Fruit fly (Drosophila melanogaster) whole organism, embryonic: ENCODE measurements around the gene CG5968.

ENCODE experiments used
- Abd-B ChIP-seq: fragments of 200-800 bp; sonication (Bioruptor generic); optimal IDR thresholded peaks from 2 replicates; lab custom pipeline; 2018; ENCODE audit warnings: missing biosample characterization, mild to moderate bottlenecking, missing genetic modification characterization, moderate library complexity
- CG10959 ChIP-seq: fragments of 200-800 bp; sonication (Bioruptor generic); IDR thresholded peaks from 2 replicates; pipeline ENCODE4 v1.3.6; 2022; ENCODE audit warnings: missing biosample characterization, missing genetic modification characterization
- CG11085 ChIP-seq: fragments of 200-800 bp; sonication (Bioruptor generic); IDR thresholded peaks from 2 replicates; pipeline ENCODE4 v1.3.6; 2022; ENCODE audit warnings: missing biosample characterization, missing genetic modification characterization
- CG11695 ChIP-seq: fragments of 200-800 bp; sonication (Bioruptor generic); IDR thresholded peaks from 3 replicates; pipeline ENCODE4 v1.3.6; 2022; ENCODE audit warnings: missing biosample characterization, missing genetic modification characterization
- CG14710 ChIP-seq: fragments of 200-800 bp; sonication (Bioruptor generic); optimal IDR thresholded peaks from 3 replicates; lab custom pipeline; 2019; ENCODE audit warnings: missing biosample characterization, mild to moderate bottlenecking, missing genetic modification characterization, moderate library complexity
- CG1647 ChIP-seq: fragments of 200-800 bp; sonication (Bioruptor generic); optimal IDR thresholded peaks from 3 replicates; lab custom pipeline; 2016; ENCODE audit warnings: missing biosample characterization, missing genetic modification characterization
- CG17829 ChIP-seq: fragments of 200-800 bp; optimal IDR thresholded peaks from 2 replicates; lab custom pipeline; 2019; ENCODE audit warnings: missing biosample characterization, mild to moderate bottlenecking, missing genetic modification characterization, moderate library complexity
- CG18619 ChIP-seq: fragments of 200-800 bp; sonication (Bioruptor generic); optimal IDR thresholded peaks from 3 replicates; lab custom pipeline; 2017; ENCODE audit warnings: missing biosample characterization, mild to moderate bottlenecking, missing genetic modification characterization
- CG18764 ChIP-seq: fragments of 200-800 bp; sonication (Bioruptor generic); optimal IDR thresholded peaks from 3 replicates; lab custom pipeline; 2016; ENCODE audit warnings: missing biosample characterization, missing genetic modification characterization
- CG2129 ChIP-seq: fragments of 200-800 bp; sonication (Bioruptor generic); IDR thresholded peaks from 2 replicates; pipeline ENCODE4 v1.3.6; 2022; ENCODE audit warnings: missing biosample characterization, missing genetic modification characterization; ENCODE audit not compliant: partially characterized antibody
- CG2199 ChIP-seq: fragments of 200-800 bp; sonication (Bioruptor generic); IDR thresholded peaks from 3 replicates; pipeline ENCODE4 v1.3.6; 2022; ENCODE audit warnings: missing biosample characterization, missing genetic modification characterization
- CG5180 ChIP-seq: fragments of 200-800 bp; sonication (Bioruptor generic); optimal IDR thresholded peaks from 3 replicates; lab custom pipeline; 2017; ENCODE audit warnings: missing biosample characterization, missing genetic modification characterization, mild to moderate bottlenecking, moderate library complexity, missing genetic modification reagents
- CG5245 ChIP-seq: fragments of 200-800 bp; sonication (Bioruptor generic); optimal IDR thresholded peaks from 3 replicates; lab custom pipeline; 2016; ENCODE audit warnings: missing biosample characterization, missing genetic modification characterization
- CG6654 ChIP-seq: fragments of 200-800 bp; sonication (Bioruptor generic); optimal IDR thresholded peaks from 2 replicates; lab custom pipeline; 2017; ENCODE audit warnings: missing biosample characterization, mild to moderate bottlenecking, missing genetic modification characterization
- CG7745 ChIP-seq: fragments of 200-800 bp; sonication (Bioruptor generic); optimal IDR thresholded peaks from 2 replicates; lab custom pipeline; 2018; ENCODE audit warnings: missing biosample characterization, mild to moderate bottlenecking, missing genetic modification characterization, moderate library complexity
- CG7839 ChIP-seq: fragments of 200-800 bp; sonication (Bioruptor generic); optimal IDR thresholded peaks from 3 replicates; lab custom pipeline; 2018; ENCODE audit warnings: missing biosample characterization, mild to moderate bottlenecking, missing genetic modification characterization, moderate library complexity
- CG8478 ChIP-seq: fragments of >200 bp; optimal IDR thresholded peaks from 2 replicates; lab custom pipeline; 2018
- Deaf1 ChIP-seq: fragments of 200-800 bp; optimal IDR thresholded peaks from 3 replicates; lab custom pipeline; 2019; ENCODE audit warnings: missing biosample characterization, mild to moderate bottlenecking, missing genetic modification characterization, moderate library complexity
- H2.0 ChIP-seq: fragments of 200-800 bp; sonication (Bioruptor generic); IDR thresholded peaks from 2 replicates; pipeline ENCODE4 v1.3.6; 2022; ENCODE audit warnings: missing biosample characterization, missing genetic modification characterization
- HLH54F ChIP-seq: fragments of 200-800 bp; sonication (Bioruptor generic); optimal IDR thresholded peaks from 3 replicates; lab custom pipeline; 2016; ENCODE audit warnings: missing biosample characterization, missing genetic modification characterization
- Hand ChIP-seq: fragments of 200-800 bp; sonication (Bioruptor generic); optimal IDR thresholded peaks from 2 replicates; lab custom pipeline; 2017; ENCODE audit warnings: mild to moderate bottlenecking, missing biosample characterization, missing genetic modification reagents, missing genetic modification characterization
- Hmr ChIP-seq: fragments of 200-800 bp; sonication (Bioruptor generic); optimal IDR thresholded peaks from 3 replicates; lab custom pipeline; 2017; ENCODE audit warnings: mild to moderate bottlenecking, missing biosample characterization, missing genetic modification reagents, missing genetic modification characterization
- Hr39 ChIP-seq: fragments of >200 bp; optimal IDR thresholded peaks from 2 replicates; lab custom pipeline; 2017
- Hr51 ChIP-seq, 2 experiments: fragments of 200-800 bp; sonication (Bioruptor generic); optimal IDR thresholded peaks; 2 replicates in 1 of 2; 3 replicates in 1 of 2; lab custom pipeline; 2016 to 2018; ENCODE audit warnings: missing biosample characterization in 2 of 2, missing genetic modification characterization in 2 of 2, mild to moderate bottlenecking in 1 of 2, moderate library complexity in 1 of 2
- Jarid2 ChIP-seq: fragments of 200-800 bp; sonication (Bioruptor generic); optimal IDR thresholded peaks from 3 replicates; lab custom pipeline; 2017; ENCODE audit warnings: mild to moderate bottlenecking, missing biosample characterization, missing genetic modification reagents, missing genetic modification characterization
- Mad ChIP-seq: fragments of 200-800 bp; sonication (Bioruptor generic); optimal IDR thresholded peaks from 2 replicates; lab custom pipeline; 2016; ENCODE audit warnings: missing biosample characterization, missing genetic modification characterization
- Mes4 ChIP-seq: fragments of 200-800 bp; sonication (Bioruptor generic); optimal IDR thresholded peaks from 2 replicates; lab custom pipeline; 2016; ENCODE audit warnings: missing biosample characterization, missing genetic modification characterization
- Oli ChIP-seq: fragments of 200-800 bp; sonication (Bioruptor generic); optimal IDR thresholded peaks from 2 replicates; lab custom pipeline; 2018; ENCODE audit warnings: missing biosample characterization, mild to moderate bottlenecking, missing genetic modification characterization, moderate library complexity
- Rfx ChIP-seq: fragments of 200-800 bp; sonication (Bioruptor generic); IDR thresholded peaks from 2 replicates; pipeline ENCODE4 v1.3.6; 2022; ENCODE audit warnings: missing biosample characterization, missing genetic modification characterization
- Six4 ChIP-seq: fragments of 200-800 bp; sonication (Bioruptor generic); optimal IDR thresholded peaks from 2 replicates; lab custom pipeline; 2016; ENCODE audit warnings: missing biosample characterization, missing genetic modification characterization
- Sox102F ChIP-seq: fragments of 200-800 bp; sonication (Bioruptor generic); optimal IDR thresholded peaks from 2 replicates; lab custom pipeline; 2018; ENCODE audit warnings: missing biosample characterization, mild to moderate bottlenecking, missing genetic modification characterization, moderate library complexity
- Trl ChIP-seq, 3 experiments: fragments of >200 bp in 2 of 3; fragments of 200-800 bp in 1 of 3; sonication (Bioruptor generic) in 1 of 3; optimal IDR thresholded peaks; 2 replicates in 1 of 3; 3 replicates in 2 of 3; lab custom pipeline; 2016 to 2017; ENCODE audit warnings: missing biosample characterization in 1 of 3, missing genetic modification characterization in 1 of 3
- ato ChIP-seq: fragments of 200-800 bp; sonication (Bioruptor generic); IDR thresholded peaks from 2 replicates; pipeline ENCODE4 v1.3.6; 2022; ENCODE audit warnings: missing biosample characterization, missing genetic modification characterization; ENCODE audit not compliant: partially characterized antibody
- dan ChIP-seq: fragments of 200-800 bp; sonication (Bioruptor generic); IDR thresholded peaks from 2 replicates; pipeline ENCODE4 v1.3.6; 2022; ENCODE audit warnings: missing biosample characterization, missing genetic modification characterization
- disco-r ChIP-seq: fragments of 200-800 bp; sonication (Bioruptor generic); optimal IDR thresholded peaks from 2 replicates; lab custom pipeline; 2016; ENCODE audit warnings: missing biosample characterization, missing genetic modification characterization
- dm ChIP-seq: fragments of 200-800 bp; sonication (Bioruptor generic); optimal IDR thresholded peaks from 3 replicates; lab custom pipeline; 2016; ENCODE audit warnings: missing biosample characterization, missing genetic modification characterization
- emc ChIP-seq: fragments of 200-800 bp; sonication (Bioruptor generic); optimal IDR thresholded peaks from 2 replicates; lab custom pipeline; 2016; ENCODE audit warnings: missing biosample characterization, missing genetic modification characterization
- fu2 ChIP-seq: fragments of 200-800 bp; sonication (Bioruptor generic); optimal IDR thresholded peaks from 2 replicates; lab custom pipeline; 2016; ENCODE audit warnings: missing biosample characterization, missing genetic modification characterization
- gce ChIP-seq: fragments of 200-800 bp; sonication (Bioruptor generic); IDR thresholded peaks from 3 replicates; pipeline ENCODE4 v1.3.6; 2022; ENCODE audit warnings: missing biosample characterization, missing genetic modification characterization
- gfzf ChIP-seq: fragments of 200-800 bp; sonication (Bioruptor generic); optimal IDR thresholded peaks from 2 replicates; lab custom pipeline; 2016; ENCODE audit warnings: missing biosample characterization, mild to moderate bottlenecking, missing genetic modification characterization, moderate library complexity
- hth ChIP-seq: fragments of >200 bp; optimal IDR thresholded peaks from 2 replicates; lab custom pipeline; 2017; ENCODE audit warnings: inconsistent platforms
- insv ChIP-seq, 2 experiments: fragments of 200-800 bp; sonication (Bioruptor generic); optimal IDR thresholded peaks; 3 replicates each; lab custom pipeline; 2016 to 2018; ENCODE audit warnings: missing biosample characterization in 2 of 2, missing genetic modification characterization in 2 of 2
- lov ChIP-seq, 2 experiments: fragments of 200-800 bp in 1 of 2; fragments of >200 bp in 1 of 2; sonication (Bioruptor generic) in 1 of 2; IDR thresholded peaks in 1 of 2; optimal IDR thresholded peaks in 1 of 2; 2 replicates in 1 of 2; 3 replicates in 1 of 2; pipeline versions ENCODE4 v1.3.6 to Lab custom; 2017 to 2022; ENCODE audit warnings: missing biosample characterization in 1 of 2, missing genetic modification characterization in 1 of 2
- mld ChIP-seq: fragments of 200-800 bp; sonication (Bioruptor generic); IDR thresholded peaks from 3 replicates; pipeline ENCODE4 v1.3.6; 2022; ENCODE audit warnings: missing biosample characterization, missing genetic modification characterization; ENCODE audit not compliant: partially characterized antibody
- nmo ChIP-seq: fragments of 200-800 bp; sonication (Bioruptor generic); optimal IDR thresholded peaks from 2 replicates; lab custom pipeline; 2018; ENCODE audit warnings: missing biosample characterization, mild to moderate bottlenecking, missing genetic modification characterization, moderate library complexity
- oc ChIP-seq: fragments of 200-800 bp; sonication (Bioruptor generic); optimal IDR thresholded peaks from 2 replicates; lab custom pipeline; 2018; ENCODE audit warnings: missing biosample characterization, mild to moderate bottlenecking, missing genetic modification characterization, moderate library complexity
- shn ChIP-seq: fragments of 200-800 bp; sonication (Bioruptor generic); optimal IDR thresholded peaks from 3 replicates; lab custom pipeline; 2016; ENCODE audit warnings: missing biosample characterization, missing genetic modification characterization
- slou ChIP-seq: fragments of 200-800 bp; sonication (Bioruptor generic); optimal IDR thresholded peaks from 3 replicates; lab custom pipeline; 2016; ENCODE audit warnings: missing biosample characterization, missing genetic modification characterization
- tgo ChIP-seq: fragments of 200-800 bp; sonication (Bioruptor generic); IDR thresholded peaks from 3 replicates; pipeline ENCODE4 v1.3.6; 2022; ENCODE audit warnings: missing biosample characterization, missing genetic modification characterization
- trh ChIP-seq: fragments of 200-800 bp; sonication (Bioruptor generic); optimal IDR thresholded peaks from 2 replicates; lab custom pipeline; 2016; ENCODE audit warnings: missing biosample characterization, missing genetic modification characterization

The CG5968 gene

dm6 chr2L:16535071-16535581, 14.6 kb downstream of the CG5968 start (continued):
- peak; percentile 50; the same call in 2 of the 3 replicates for TF ChIP-seq tgo
- TF ChIP-seq CG18619 (GFP tag; lab: Kevin White, UChicago) = peak; percentile 77
- TF ChIP-seq Deaf1 = peak; percentile 48
- TF ChIP-seq gfzf (GFP tag; lab: Kevin White, UChicago) = no peak
- TF ChIP-seq insv (GFP tag; optimal IDR thresholded peaks at IDR 0.05; lab: Kevin White, UChicago) = no peak
- peak; percentile 20 for TF ChIP-seq CG17829 (tag; lab: Kevin White, UChicago)
- TF ChIP-seq CG5245 (GFP tag; lab: Kevin White, UChicago) = peak; percentile 17
- no peak for TF ChIP-seq oc (tag; lab: Kevin White, UChicago)
- no peak for TF ChIP-seq dan (GFP tag; lab: Robert Waterston, UW)
- no peak for TF ChIP-seq trh (GFP tag; lab: Kevin White, UChicago)
- no peak for TF ChIP-seq CG2129
- no peak for TF ChIP-seq CG8478
- peak; percentile 83 for TF ChIP-seq Sox102F
- peak; percentile 78 for TF ChIP-seq Abd-B (GFP tag; lab: Kevin White, UChicago)
- peak; percentile 63 for TF ChIP-seq Mad
- TF ChIP-seq Hmr (GFP tag; lab: Kevin White, UChicago) = peak; percentile 80
- peak; percentile 60 for TF ChIP-seq CG6654 (GFP tag; lab: Kevin White, UChicago)
- TF ChIP-seq H2.0 (GFP tag; lab: Robert Waterston, UW) = no peak
- peak; percentile 83 for TF ChIP-seq fu2
- TF ChIP-seq Hand (GFP tag; lab: Kevin White, UChicago) = peak; percentile 74
- no peak for TF ChIP-seq CG7745 (tag; lab: Kevin White, UChicago)
- TF ChIP-seq CG14710 (tag; lab: Kevin White, UChicago) = peak; percentile 34
- TF ChIP-seq CG2199 (GFP tag; lab: Robert Waterston, UW) = no peak
- peak in 1 of 2 experiments; percentile 41 for TF ChIP-seq Trl (optimal IDR thresholded peaks at IDR 0.05; lab: Kevin White, UChicago)
- peak; percentile 63 for TF ChIP-seq Trl (GFP tag; optimal IDR thresholded peaks at IDR 0.05; lab: Kevin White, UChicago)
- TF ChIP-seq CG7839 = peak; percentile 88
- no peak for TF ChIP-seq CG5180
- TF ChIP-seq CG1647 (GFP tag; lab: Kevin White, UChicago) = peak; percentile 57
- peak; percentile 35 for TF ChIP-seq Jarid2 (GFP tag; lab: Kevin White, UChicago)
- TF ChIP-seq emc (GFP tag; lab: Kevin White, UChicago) = peak; percentile 12
- no peak for TF ChIP-seq Hr39 (lab: Kevin White, UChicago)
- TF ChIP-seq HLH54F (GFP tag; lab: Kevin White, UChicago) = peak; percentile 88
- TF ChIP-seq CG18764 (GFP tag; lab: Kevin White, UChicago) = no peak
- peak; percentile 89 for TF ChIP-seq shn
- TF ChIP-seq hth (lab: Kevin White, UChicago) = no peak
- peak; percentile 83 for TF ChIP-seq nmo (GFP tag; lab: Kevin White, UChicago)
- TF ChIP-seq mld = no peak
- TF ChIP-seq Rfx (GFP tag; lab: Robert Waterston, UW) = peak; percentile 74
- no peak for TF ChIP-seq CG10959
- TF ChIP-seq Mes4 (GFP tag; lab: Kevin White, UChicago) = peak; percentile 47
- peak; percentile 44 to 87 for TF ChIP-seq Hr51 (GFP tag; optimal IDR thresholded peaks at IDR 0.05; lab: Kevin White, UChicago)
- TF ChIP-seq CG11695 = peak; percentile 58; the same call in 2 of the 3 replicates
- no peak for TF ChIP-seq ato (GFP tag; lab: Robert Waterston, UW)
- peak; percentile 64 for TF ChIP-seq disco-r (GFP tag; lab: Kevin White, UChicago)
- no peak for TF ChIP-seq gce (GFP tag; lab: Robert Waterston, UW)
- TF ChIP-seq dm (GFP tag; lab: Kevin White, UChicago) = peak; percentile 64
- peak; percentile 89 for TF ChIP-seq slou
- TF ChIP-seq Six4 = peak; percentile 59
- peak; percentile 85 for TF ChIP-seq Oli
- TF ChIP-seq lov (optimal IDR thresholded peaks at IDR 0.05; lab: Kevin White, UChicago) = no peak
- no peak for TF ChIP-seq lov (GFP tag; IDR thresholded peaks at IDR 0.05; lab: Robert Waterston, UW)
- TF ChIP-seq CG11085 (GFP tag; lab: Robert Waterston, UW) = no peak
